Fruit fly (Drosophila melanogaster): ENCODE data around the gene CG12237.

The CG12237 gene

dm6 chrX:19603953-19604352 is 38.7 kb downstream of the CG12237 start (continued):
- TF ChIP-seq grau (tag; optimal IDR thresholded peaks at IDR 0.05) (peak; percentile 78), gce (GFP tag; IDR thresholded peaks at IDR 0.05) (peak; percentile 60; the same call in 1 of the 3 replicates), ttk (GFP tag; IDR thresholded peaks at IDR 0.05) (0 out of 2 replicates have a peak, but pooled peaks have one; percentile 56), Atf3 (GFP tag; optimal IDR thresholded peaks at IDR 0.05) (peak; percentile 16), CrebB (tag; optimal IDR thresholded peaks at IDR 0.05) (peak; percentile 52), CG14441 (GFP tag; IDR thresholded peaks at IDR 0.05) (peak; percentile 85), bcd (GFP tag; optimal IDR thresholded peaks at IDR 0.05) (peak; percentile 69), Hr39 (optimal IDR thresholded peaks at IDR 0.05) (no peak), mirr (GFP tag; optimal IDR thresholded peaks at IDR 0.05) (peak; percentile 52), dmrt99B (tag; optimal IDR thresholded peaks at IDR 0.05) (peak; percentile 85), CG8765 (GFP tag; IDR thresholded peaks at IDR 0.05) (peak; percentile 39; the same call in 1 of the 2 replicates), Ravus (GFP tag; IDR thresholded peaks at IDR 0.05) (peak; percentile 55), Opbp (GFP tag; IDR thresholded peaks at IDR 0.05; ENCODE audit: partially characterized antibody) (no peak), CG12942 (GFP tag; optimal IDR thresholded peaks at IDR 0.05) (peak; percentile 48), schlank (tag; optimal IDR thresholded peaks at IDR 0.05) (peak; percentile 77), CG6254 (GFP tag; optimal IDR thresholded peaks at IDR 0.05) (peak; percentile 39), CG4730 (GFP tag; IDR thresholded peaks at IDR 0.05) (peak; percentile 62), row (GFP tag; IDR thresholded peaks at IDR 0.05) (peak; percentile 88), CG30403 (GFP tag; optimal IDR thresholded peaks at IDR 0.05) (peak; percentile 74), Atf-2 (GFP tag; optimal IDR thresholded peaks at IDR 0.05) (peak; percentile 33), Scr (GFP tag; IDR thresholded peaks at IDR 0.05; ENCODE audit: partially characterized antibody) (no peak), p53 (GFP tag; optimal IDR thresholded peaks at IDR 0.05) (no peak), zfh1 (GFP tag; IDR thresholded peaks at IDR 0.05) (peak; percentile 71), CG4707 (GFP tag; optimal IDR thresholded peaks at IDR 0.05) (peak; percentile 13), Fer1 (GFP tag; optimal IDR thresholded peaks at IDR 0.05) (peak; percentile 77), CG11723 (GFP tag; optimal IDR thresholded peaks at IDR 0.05) (peak; percentile 62), Mrtf (GFP tag; IDR thresholded peaks at IDR 0.05) (peak; percentile 72; the same call in 1 of the 3 replicates), Ets97D (GFP tag; optimal IDR thresholded peaks at IDR 0.05) (peak; percentile 20), kah (GFP tag; optimal IDR thresholded peaks at IDR 0.05) (peak; percentile 14), luna (GFP tag; optimal IDR thresholded peaks at IDR 0.05) (no peak), CG1647 (GFP tag; optimal IDR thresholded peaks at IDR 0.05) (peak; percentile 47), Xrp1 (GFP tag; IDR thresholded peaks at IDR 0.05) (peak; percentile 71), CG13296 (GFP tag; optimal IDR thresholded peaks at IDR 0.05) (peak; percentile 64), pita (GFP tag; optimal IDR thresholded peaks at IDR 0.05) (no peak), gcm (GFP tag; optimal IDR thresholded peaks at IDR 0.05) (peak; percentile 43), unc-4 (GFP tag; IDR thresholded peaks at IDR 0.05; ENCODE audit: partially characterized antibody) (no peak), nerfin-2 (GFP tag; IDR thresholded peaks at IDR 0.05; ENCODE audit: partially characterized antibody) (no peak), Bdp1 (GFP tag; optimal IDR thresholded peaks at IDR 0.05) (no peak), CG6791 (GFP tag; IDR thresholded peaks at IDR 0.05; ENCODE audit: partially characterized antibody) (no peak), dan (GFP tag; IDR thresholded peaks at IDR 0.05) (0 out of 2 replicates have a peak, but pooled peaks have one; percentile 23)

dm6 chrX:19602483-19602882 is 40.2 kb downstream of the CG12237 start:
- TF ChIP-seq CG1792 (GFP tag; optimal IDR thresholded peaks at IDR 0.05) (no peak), sr (GFP tag; IDR thresholded peaks at IDR 0.05) (peak; percentile 87), CG34224 (GFP tag; IDR thresholded peaks at IDR 0.05; ENCODE audit: partially characterized antibody) (peak; percentile 21; the same call in 1 of the 3 replicates), Rfx (GFP tag; IDR thresholded peaks at IDR 0.05) (peak; percentile 41; the same call in 1 of the 2 replicates), CG10959 (GFP tag; IDR thresholded peaks at IDR 0.05) (no peak), sqz (GFP tag; optimal IDR thresholded peaks at IDR 0.05) (no peak), trh (GFP tag; optimal IDR thresholded peaks at IDR 0.05) (no peak), tup (GFP tag; optimal IDR thresholded peaks at IDR 0.05) (no peak), CG10543 (GFP tag; optimal IDR thresholded peaks at IDR 0.05) (peak; percentile 69), Opbp (GFP tag; IDR thresholded peaks at IDR 0.05; ENCODE audit: partially characterized antibody) (0 out of 3 replicates have a peak, but pooled peaks have one; percentile 25), CG12769 (tag; optimal IDR thresholded peaks at IDR 0.05) (peak; percentile 38), chinmo (GFP tag; IDR thresholded peaks at IDR 0.05; ENCODE audit: partially characterized antibody) (0 out of 4 replicates have a peak, but pooled peaks have one; percentile 64), CG13287 (GFP tag; IDR thresholded peaks at IDR 0.05; ENCODE audit: partially characterized antibody) (0 out of 2 replicates have a peak, but pooled peaks have one; percentile 5)

Data from whole organism, embryonic.